Fruit fly (Drosophila melanogaster) whole organism, wandering third instar larva: ENCODE data around the gene pyd.
A peak's percentile ranks its signal among the peaks of the same experiment; 100 is the strongest.

Source experiments
- Abd-B ChIP-seq: fragments of >200 bp; optimal IDR thresholded peaks from 2 replicates; lab custom pipeline; 2017; ENCODE audit warnings: missing biosample characterization, missing genetic modification characterization
- CrebA ChIP-seq: fragments of 200-800 bp; sonication (Bioruptor generic); optimal IDR thresholded peaks from 2 replicates; lab custom pipeline; 2016; ENCODE audit warnings: missing biosample characterization, mild to moderate bottlenecking, missing genetic modification characterization, borderline replicate concordance
- Dfd ChIP-seq: fragments of >200 bp; optimal IDR thresholded peaks from 2 replicates; lab custom pipeline; 2017; ENCODE audit warnings: missing biosample characterization, missing genetic modification characterization
- Dif ChIP-seq: fragments of 200-275, 200-300 bp; sonication (Bioruptor generic); optimal IDR thresholded peaks from 2 replicates; lab custom pipeline; 2018; ENCODE audit warnings: missing biosample characterization, missing genetic modification characterization; ENCODE audit not compliant: partially characterized antibody
- GATAd ChIP-seq: sonication (Bioruptor generic); optimal IDR thresholded peaks from 2 replicates; lab custom pipeline; 2016; ENCODE audit warnings: missing biosample characterization, missing genetic modification characterization
- Hnf4 ChIP-seq: fragments of 200-800 bp; sonication (Bioruptor generic); optimal IDR thresholded peaks from 2 replicates; lab custom pipeline; 2016; ENCODE audit warnings: missing biosample characterization, mild to moderate bottlenecking, missing genetic modification characterization
- Hr78 ChIP-seq: fragments of >200 bp; optimal IDR thresholded peaks from 2 replicates; lab custom pipeline; 2017; ENCODE audit warnings: missing biosample characterization, missing genetic modification characterization
- Hr83 ChIP-seq: fragments of 200-300 bp; sonication (Bioruptor generic); optimal IDR thresholded peaks from 2 replicates; lab custom pipeline; 2016; ENCODE audit warnings: missing biosample characterization, mild to moderate bottlenecking, missing genetic modification characterization, moderate library complexity; ENCODE audit not compliant: poor library complexity, severe bottlenecking
- Jra ChIP-seq: sonication (Bioruptor generic); optimal IDR thresholded peaks from 2 replicates; lab custom pipeline; 2016; ENCODE audit warnings: missing biosample characterization, missing genetic modification characterization
- Mio ChIP-seq: sonication (Bioruptor generic); optimal IDR thresholded peaks from 2 replicates; lab custom pipeline; 2016; ENCODE audit warnings: missing biosample characterization, missing genetic modification characterization
- Myc ChIP-seq: fragments of >200 bp; optimal IDR thresholded peaks from 2 replicates; lab custom pipeline; 2017
- N ChIP-seq: fragments of >200 bp; optimal IDR thresholded peaks from 2 replicates; lab custom pipeline; 2018; ENCODE audit warnings: missing biosample characterization, missing external identifiers, missing genetic modification characterization
- OdsH ChIP-seq: fragments of 200-800 bp; sonication (Bioruptor generic); optimal IDR thresholded peaks from 2 replicates; lab custom pipeline; 2016; ENCODE audit warnings: missing biosample characterization, mild to moderate bottlenecking, missing genetic modification characterization
- Rel ChIP-seq, 2 experiments: fragments of 200-800 bp; sonication (Bioruptor generic) in 1 of 2; optimal IDR thresholded peaks; 2 replicates in 1 of 2; 3 replicates in 1 of 2; lab custom pipeline; 2016 to 2019; ENCODE audit warnings: mild to moderate bottlenecking in 2 of 2, missing biosample characterization in 2 of 2, missing genetic modification characterization in 2 of 2, moderate library complexity in 1 of 2
- Sp1 ChIP-seq: fragments of 200-800 bp; sonication (Bioruptor generic); optimal IDR thresholded peaks from 3 replicates; lab custom pipeline; 2019; ENCODE audit warnings: missing biosample characterization, mild to moderate bottlenecking, missing genetic modification characterization, moderate library complexity
- Vsx2 ChIP-seq: fragments of 200-300, 225-300 bp; sonication (Bioruptor generic); optimal IDR thresholded peaks from 2 replicates; lab custom pipeline; 2018; ENCODE audit warnings: missing biosample characterization, missing genetic modification characterization; ENCODE audit not compliant: partially characterized antibody
- brk ChIP-seq: fragments of 200-800 bp; sonication (Bioruptor generic); optimal IDR thresholded peaks from 2 replicates; lab custom pipeline; 2016; ENCODE audit warnings: missing biosample characterization, mild to moderate bottlenecking, missing genetic modification characterization
- dl ChIP-seq, 2 experiments: fragments of 175-275, 200-275 bp in 1 of 2; fragments of 200-275 bp in 1 of 2; sonication (Bioruptor generic); optimal IDR thresholded peaks; lab custom pipeline; 2018; ENCODE audit warnings: mild to moderate bottlenecking in 2 of 2, missing biosample characterization in 2 of 2, missing genetic modification characterization in 2 of 2, moderate library complexity in 2 of 2; ENCODE audit not compliant: partially characterized antibody in 2 of 2, insufficient read depth in 1 of 2
- dmrt93B ChIP-seq: fragments of 200-800 bp; sonication (Bioruptor generic); optimal IDR thresholded peaks from 2 replicates; lab custom pipeline; 2018; ENCODE audit warnings: missing biosample characterization, mild to moderate bottlenecking, missing genetic modification characterization
- dsf ChIP-seq: sonication (Bioruptor generic); optimal IDR thresholded peaks from 2 replicates; lab custom pipeline; 2016; ENCODE audit warnings: missing biosample characterization, missing genetic modification characterization, borderline replicate concordance
- ey ChIP-seq: fragments of 200-800 bp; sonication (Bioruptor generic); optimal IDR thresholded peaks from 2 replicates; lab custom pipeline; 2016; ENCODE audit warnings: missing biosample characterization, missing genetic modification characterization
- fru ChIP-seq: fragments of 200-800 bp; sonication (Bioruptor generic); optimal IDR thresholded peaks from 3 replicates; lab custom pipeline; 2016; ENCODE audit warnings: missing biosample characterization, mild to moderate bottlenecking, missing genetic modification characterization
- jim ChIP-seq: fragments of 175-275, 200-325 bp; sonication (Bioruptor generic); optimal IDR thresholded peaks from 2 replicates; lab custom pipeline; 2016; ENCODE audit warnings: missing biosample characterization, mild to moderate bottlenecking, missing genetic modification characterization
- lola ChIP-seq: fragments of >200 bp; optimal IDR thresholded peaks from 2 replicates; lab custom pipeline; 2017; ENCODE audit warnings: missing biosample characterization, missing genetic modification characterization
- pan ChIP-seq: fragments of >200 bp; optimal IDR thresholded peaks from 2 replicates; lab custom pipeline; 2017
- psq ChIP-seq: fragments of 200-800 bp; sonication (Bioruptor generic); optimal IDR thresholded peaks from 3 replicates; lab custom pipeline; 2017; ENCODE audit warnings: missing biosample characterization, mild to moderate bottlenecking, missing genetic modification characterization, moderate library complexity
- rgr ChIP-seq: fragments of 200-800 bp; sonication (Bioruptor generic); optimal IDR thresholded peaks from 3 replicates; lab custom pipeline; 2016; ENCODE audit warnings: missing biosample characterization, mild to moderate bottlenecking, missing genetic modification characterization
- sage ChIP-seq: fragments of 200-800 bp; sonication (Bioruptor generic); optimal IDR thresholded peaks from 2 replicates; lab custom pipeline; 2016; ENCODE audit warnings: missing biosample characterization, mild to moderate bottlenecking, missing genetic modification characterization
- tai ChIP-seq: sonication (Bioruptor generic); optimal IDR thresholded peaks from 2 replicates; lab custom pipeline; 2016; ENCODE audit warnings: missing biosample characterization, missing genetic modification characterization
- usp ChIP-seq: fragments of >200 bp; optimal IDR thresholded peaks from 2 replicates; lab custom pipeline; 2017; ENCODE audit warnings: missing biosample characterization, missing genetic modification characterization
- woc ChIP-seq: sonication (Bioruptor generic); optimal IDR thresholded peaks from 2 replicates; lab custom pipeline; 2016; ENCODE audit warnings: missing biosample characterization, mild to moderate bottlenecking, missing genetic modification characterization

pyd gene

dm6 chr3R:8978768-8979167, 47.1 kb upstream of the pyd start (continued):
- TF ChIP-seq usp (GFP tag; lab: Kevin White, UChicago) (no peak), Rel (GFP tag; optimal IDR thresholded peaks at IDR 0.05; lab: Kevin White, UChicago) (peak; percentile 42), Rel (tag; optimal IDR thresholded peaks at IDR 0.05; lab: Kevin White, UChicago) (no peak), pan (no peak), ey (GFP tag; lab: Kevin White, UChicago) (peak; percentile 58)
- TF ChIP-seq, all 38 proteins: peak for 18

dm6 chr3R:8976073-8976593, 44.4 kb upstream of the pyd start:
- TF ChIP-seq Rel (GFP tag; optimal IDR thresholded peaks at IDR 0.05; lab: Kevin White, UChicago) (no peak), Rel (tag; optimal IDR thresholded peaks at IDR 0.05; lab: Kevin White, UChicago) (no peak), dsf (GFP tag; lab: Kevin White, UChicago) (no peak), Myc (lab: Kevin White, UChicago) (no peak), psq (no peak), dl (GFP tag; optimal IDR thresholded peaks at IDR 0.05; lab: Kevin White, UChicago; ENCODE audit: insufficient read depth in 1 of 2, partially characterized antibody in 2 of 2) (no peak), Dif (no peak), fru (no peak), Dfd (GFP tag; lab: Kevin White, UChicago) (no peak), Abd-B (GFP tag; lab: Kevin White, UChicago) (no peak), rgr (no peak)
- TF ChIP-seq, all 38 proteins: peak for 0

- TF ChIP-seq psq (peak; percentile 43), sage (GFP tag; lab: Kevin White, UChicago) (no peak)
- TF ChIP-seq, all 38 proteins: peak for 1
Observed at dm6 chr3R:8971794-8972193, 40.1 kb upstream of the pyd start.

- TF ChIP-seq woc (GFP tag; lab: Kevin White, UChicago) (no peak), GATAd (GFP tag; lab: Kevin White, UChicago) (no peak), rgr (no peak), Vsx2 (no peak), dmrt93B (GFP tag; lab: Kevin White, UChicago) (no peak), Hnf4 (no peak), Dif (no peak), Myc (lab: Kevin White, UChicago) (no peak), fru (no peak), Dfd (GFP tag; lab: Kevin White, UChicago) (no peak), Rel (GFP tag; optimal IDR thresholded peaks at IDR 0.05; lab: Kevin White, UChicago) (no peak), Rel (tag; optimal IDR thresholded peaks at IDR 0.05; lab: Kevin White, UChicago) (no peak), Sp1 (GFP tag; lab: Kevin White, UChicago) (no peak), jim (GFP tag; lab: Kevin White, UChicago) (no peak), OdsH (GFP tag; lab: Kevin White, UChicago) (no peak), Abd-B (GFP tag; lab: Kevin White, UChicago) (no peak), Mio (no peak), brk (GFP tag; lab: Kevin White, UChicago) (no peak), CrebA (GFP tag; lab: Kevin White, UChicago) (no peak), N (GFP tag; lab: Kevin White, UChicago) (no peak), ey (GFP tag; lab: Kevin White, UChicago) (no peak)
Observed at dm6 chr3R:8970707-8971106, 39.0 kb upstream of the pyd start.

- no peak for TF ChIP-seq dl (GFP tag; optimal IDR thresholded peaks at IDR 0.05; lab: Kevin White, UChicago; ENCODE audit: insufficient read depth in 1 of 2, partially characterized antibody in 2 of 2)
- TF ChIP-seq Jra, result no peak
- TF ChIP-seq Myc (lab: Kevin White, UChicago), result no peak
- TF ChIP-seq N (GFP tag; lab: Kevin White, UChicago), result no peak
- no peak for TF ChIP-seq sage (GFP tag; lab: Kevin White, UChicago)
- no peak for TF ChIP-seq Sp1 (GFP tag; lab: Kevin White, UChicago)
- TF ChIP-seq woc (GFP tag; lab: Kevin White, UChicago), result no peak
- no peak for TF ChIP-seq Dfd (GFP tag; lab: Kevin White, UChicago)
- no peak for TF ChIP-seq GATAd (GFP tag; lab: Kevin White, UChicago)
- TF ChIP-seq lola (GFP tag; lab: Kevin White, UChicago), result no peak
- no peak for TF ChIP-seq CrebA (GFP tag; lab: Kevin White, UChicago)
- no peak for TF ChIP-seq dsf (GFP tag; lab: Kevin White, UChicago)
- TF ChIP-seq OdsH (GFP tag; lab: Kevin White, UChicago), result no peak
- no peak for TF ChIP-seq Hr78 (GFP tag; lab: Kevin White, UChicago)
- no peak for TF ChIP-seq pan
- no peak for TF ChIP-seq Hr83
- no peak for TF ChIP-seq tai
- TF ChIP-seq jim (GFP tag; lab: Kevin White, UChicago), result no peak
Observed at dm6 chr3R:8969926-8970306, 38.2 kb upstream of the pyd start.
